Worm (Caenorhabditis elegans) whole organism, L3 larva: ENCODE data around the gene glt-5.

ENCODE experiments used
- R02D3.7 ChIP-seq: fragments of 150-350 bp; optimal IDR thresholded peaks from 2 replicates; lab custom pipeline; 2014; ENCODE audit warnings: missing biosample characterization, missing genetic modification characterization
- eor-1 ChIP-seq, 2 experiments: fragments of 150-350 bp; optimal IDR thresholded peaks; 2 replicates each; lab custom pipeline; 2014 to 2018; ENCODE audit warnings: missing biosample characterization in 2 of 2, missing genetic modification characterization in 2 of 2
- fkh-10 ChIP-seq: sonication (generic microtip); optimal IDR thresholded peaks from 2 replicates; lab custom pipeline; 2017; ENCODE audit warnings: missing biosample characterization, missing genetic modification reagents, missing genetic modification characterization
- fos-1 ChIP-seq: fragments of 150-350 bp; optimal IDR thresholded peaks from 2 replicates; lab custom pipeline; 2014; ENCODE audit warnings: missing biosample characterization, missing genetic modification characterization
- nhr-25 ChIP-seq: sonication (generic microtip); optimal IDR thresholded peaks from 2 replicates; lab custom pipeline; 2017; ENCODE audit warnings: missing biosample characterization, missing genetic modification characterization
- nhr-28 ChIP-seq: fragments of 150-350 bp; optimal IDR thresholded peaks from 2 replicates; lab custom pipeline; 2014; ENCODE audit warnings: missing biosample characterization, missing genetic modification characterization
- pha-4 ChIP-seq: fragments of 150-350 bp; optimal IDR thresholded peaks from 2 replicates; lab custom pipeline; 2014; ENCODE audit warnings: missing biosample characterization, missing genetic modification reagents, missing genetic modification characterization
- pqm-1 ChIP-seq: fragments of 150-350 bp; optimal IDR thresholded peaks from 2 replicates; lab custom pipeline; 2017; ENCODE audit warnings: missing biosample characterization, missing genetic modification characterization, inconsistent platforms
- sea-2 ChIP-seq: fragments of 150-350 bp; sonication (generic microtip); optimal IDR thresholded peaks from 4 replicates; lab custom pipeline; 2014; ENCODE audit warnings: missing biosample characterization, missing genetic modification reagents, missing genetic modification characterization
- snpc-4 ChIP-seq: fragments of 150-350 bp; optimal IDR thresholded peaks from 2 replicates; lab custom pipeline; 2014; ENCODE audit warnings: missing biosample characterization, missing genetic modification characterization
- unc-62 ChIP-seq: fragments of 150-350 bp; sonication (generic microtip); optimal IDR thresholded peaks from 4 replicates; lab custom pipeline; 2014; ENCODE audit warnings: missing biosample characterization, missing genetic modification reagents, missing genetic modification characterization

- TF ChIP-seq R02D3.7 (tag; lab: Kevin White, UChicago) (no peak), nhr-28 (tag; lab: Kevin White, UChicago) (no peak), pha-4 (no peak), fkh-10 (GFP tag; lab: Kevin White, UChicago) (no peak), fos-1 (no peak), pqm-1 (tag; lab: Kevin White, UChicago) (peak; percentile 42), unc-62 (GFP tag; lab: Kevin White, UChicago) (no peak), nhr-25 (tag; lab: Kevin White, UChicago) (no peak), sea-2 (GFP tag; lab: Kevin White, UChicago) (no peak), snpc-4 (no peak), eor-1 (tag; optimal IDR thresholded peaks at IDR 0.05; lab: Kevin White, UChicago) (no peak)
Measured at ce11 chrII:9658915-9659314, 49.8 kb downstream of the glt-5 start, which contains the start of gene ZK1320.2.
